Worm (Caenorhabditis elegans): ENCODE results near the gene C17F4.8.
"Not testable (repeated sequence)": the region's sequence is repeated elsewhere in the genome, so short reads cannot be mapped to it uniquely, and the experiment has no call there.

ce11 chrII:3189038-3189437 lies 45.6 kb downstream of the C17F4.8 start, which contains the start of gene Y27F2A.11:
- not testable (repeated sequence) for TF ChIP-seq nhr-232 (tag; optimal IDR thresholded peaks at IDR 0.05); ama-1 (optimal IDR thresholded peaks at IDR 0.05); npax-4 (tag; optimal IDR thresholded peaks at IDR 0.05); nhr-11 (tag; optimal IDR thresholded peaks at IDR 0.05); ceh-6 (GFP tag; optimal IDR thresholded peaks at IDR 0.05); fkh-10 (GFP tag; optimal IDR thresholded peaks at IDR 0.05); C08G9.2 (tag; optimal IDR thresholded peaks at IDR 0.05); ets-4 (tag; optimal IDR thresholded peaks at IDR 0.05); unc-86 (tag; optimal IDR thresholded peaks at IDR 0.05); pag-3 (tag; optimal IDR thresholded peaks at IDR 0.05; ENCODE audit: borderline replicate concordance); tbx-2 (tag; optimal IDR thresholded peaks at IDR 0.05); ceh-30 (tag; optimal IDR thresholded peaks at IDR 0.05)

Data from whole organism, late embryonic.